Fruit fly (Drosophila melanogaster): ENCODE measurements around the gene Svip.

The Svip gene

dm6 chr3L:9372278-9372975 lies 13.6 kb downstream of the Svip start, which contains the start of the genes Hsp67Bc, CG4456 and Hsp22 (continued):
- TF ChIP-seq insv (GFP tag; optimal IDR thresholded peaks at IDR 0.05) (no peak), trem (tag; optimal IDR thresholded peaks at IDR 0.05) (no peak), lilli (GFP tag; optimal IDR thresholded peaks at IDR 0.05) (no peak), pb (GFP tag; optimal IDR thresholded peaks at IDR 0.05) (no peak), fru (optimal IDR thresholded peaks at IDR 0.05) (no peak), CG13424 (tag; optimal IDR thresholded peaks at IDR 0.05) (no peak), gcm (GFP tag; optimal IDR thresholded peaks at IDR 0.05) (no peak), CG9797 (GFP tag; optimal IDR thresholded peaks at IDR 0.05) (no peak), tx (GFP tag; optimal IDR thresholded peaks at IDR 0.05) (no peak), CG8478 (optimal IDR thresholded peaks at IDR 0.05) (no peak), TFAM (GFP tag; optimal IDR thresholded peaks at IDR 0.05) (no peak), bigmax (GFP tag; optimal IDR thresholded peaks at IDR 0.05) (no peak), cg (GFP tag; optimal IDR thresholded peaks at IDR 0.05) (no peak), Mad (GFP tag; optimal IDR thresholded peaks at IDR 0.05) (no peak), grau (tag; optimal IDR thresholded peaks at IDR 0.05) (no peak), hth (optimal IDR thresholded peaks at IDR 0.05) (no peak), Hand (GFP tag; optimal IDR thresholded peaks at IDR 0.05) (no peak), Dll (GFP tag; IDR thresholded peaks at IDR 0.05; ENCODE audit: partially characterized antibody) (no peak), CG17568 (GFP tag; optimal IDR thresholded peaks at IDR 0.05) (no peak), CG1647 (GFP tag; optimal IDR thresholded peaks at IDR 0.05) (no peak), CG13296 (GFP tag; optimal IDR thresholded peaks at IDR 0.05) (peak; percentile 29), Neu2 (GFP tag; optimal IDR thresholded peaks at IDR 0.05; ENCODE audit: borderline replicate concordance) (no peak), gfzf (GFP tag; optimal IDR thresholded peaks at IDR 0.05) (no peak), Sry-β (GFP tag; optimal IDR thresholded peaks at IDR 0.05) (no peak), CG1792 (GFP tag; optimal IDR thresholded peaks at IDR 0.05) (peak; percentile 1), CG11456 (GFP tag; IDR thresholded peaks at IDR 0.05) (no peak), nerfin-1 (tag; optimal IDR thresholded peaks at IDR 0.05) (peak; percentile 19), Aef1 (GFP tag; IDR thresholded peaks at IDR 0.05) (no peak), az2 (GFP tag; optimal IDR thresholded peaks at IDR 0.05) (no peak), hbn (GFP tag; IDR thresholded peaks at IDR 0.05; ENCODE audit: partially characterized antibody) (no peak), ash1 (GFP tag; optimal IDR thresholded peaks at IDR 0.05) (no peak), zen (tag; optimal IDR thresholded peaks at IDR 0.05) (no peak), Blimp-1 (GFP tag; optimal IDR thresholded peaks at IDR 0.05) (no peak), onecut (GFP tag; IDR thresholded peaks at IDR 0.05) (no peak), CG11560 (tag; IDR thresholded peaks at IDR 0.05) (no peak), ERR (GFP tag; optimal IDR thresholded peaks at IDR 0.05) (no peak), psq (GFP tag; optimal IDR thresholded peaks at IDR 0.05) (no peak), CG4617 (GFP tag; optimal IDR thresholded peaks at IDR 0.05; ENCODE audit: borderline replicate concordance) (no peak), ind (GFP tag; optimal IDR thresholded peaks at IDR 0.05) (no peak), CG2129 (GFP tag; IDR thresholded peaks at IDR 0.05; ENCODE audit: partially characterized antibody) (no peak), Bgb (GFP tag; IDR thresholded peaks at IDR 0.05; ENCODE audit: partially characterized antibody) (peak; percentile 27; the same call in 1 of the 2 replicates), CG8944 (GFP tag; optimal IDR thresholded peaks at IDR 0.05) (no peak), tgo (GFP tag; IDR thresholded peaks at IDR 0.05) (no peak), CG7357 (GFP tag; IDR thresholded peaks at IDR 0.05) (no peak), Ets65A (GFP tag) (no peak), CG10462 (GFP tag; optimal IDR thresholded peaks at IDR 0.05) (no peak), B-H1 (GFP tag; IDR thresholded peaks at IDR 0.05) (no peak), p53 (GFP tag; optimal IDR thresholded peaks at IDR 0.05) (no peak), CG34224 (GFP tag; IDR thresholded peaks at IDR 0.05; ENCODE audit: partially characterized antibody) (0 out of 3 replicates have a peak, but pooled peaks have one; percentile 35), CG10654 (GFP tag; optimal IDR thresholded peaks at IDR 0.05) (no peak), CG30403 (GFP tag; optimal IDR thresholded peaks at IDR 0.05) (no peak)
